Fruit fly (Drosophila melanogaster): ENCODE data around the gene CG3081.
A peak's percentile ranks its signal among the peaks of the same experiment; 100 is the strongest.

The CG3081 gene

DNA sequence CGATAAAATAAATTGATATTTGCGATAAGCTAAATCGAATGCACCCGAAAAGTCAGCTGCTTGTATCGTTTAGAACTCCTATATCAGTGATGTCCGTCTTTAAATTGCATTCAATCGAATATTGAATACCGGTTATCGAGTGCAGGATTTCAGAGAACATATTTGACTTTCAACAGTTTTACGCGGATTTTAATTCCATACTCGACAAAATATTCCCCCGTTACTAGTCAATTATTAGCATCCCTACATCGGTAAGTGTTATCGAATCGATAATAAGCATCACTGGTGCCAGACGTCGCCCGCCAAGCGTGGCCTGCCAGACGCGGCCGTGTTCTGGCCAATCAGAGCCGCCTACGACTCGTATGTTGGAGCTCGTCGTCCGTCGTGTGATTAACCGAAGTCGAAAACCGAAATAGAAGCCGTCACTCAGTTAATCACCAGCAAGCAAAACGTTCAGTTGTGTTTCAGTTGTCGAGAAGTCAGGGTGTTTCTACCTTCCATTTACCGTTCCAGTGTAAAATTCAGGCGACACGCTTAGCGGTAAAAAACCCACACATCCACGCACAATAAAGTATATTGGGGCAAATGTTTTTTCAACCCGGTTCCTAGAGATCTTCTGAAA lies 44.1 kb upstream of the CG3081 start, which contains the start of gene ctp (continued):
- peak; percentile 64; the same call in 2 of the 3 replicates for TF ChIP-seq CG7963 (GFP tag; IDR thresholded peaks at IDR 0.05; ENCODE audit: partially characterized antibody)
- TF ChIP-seq Vsx1 (GFP tag; optimal IDR thresholded peaks at IDR 0.05): peak; percentile 0
- peak; percentile 2 for TF ChIP-seq CG15696 (tag; optimal IDR thresholded peaks at IDR 0.05)
- TF ChIP-seq mld (GFP tag; IDR thresholded peaks at IDR 0.05; ENCODE audit: partially characterized antibody): peak; percentile 61; the same call in 1 of the 3 replicates
- peak; percentile 53 for TF ChIP-seq Chrac-16 (GFP tag; optimal IDR thresholded peaks at IDR 0.05)
- TF ChIP-seq cas (GFP tag; IDR thresholded peaks at IDR 0.05): no peak
- peak; percentile 10 for TF ChIP-seq pfk (GFP tag; optimal IDR thresholded peaks at IDR 0.05)
- peak; percentile 56 for TF ChIP-seq CG9609 (GFP tag; optimal IDR thresholded peaks at IDR 0.05)
- TF ChIP-seq tgo (GFP tag; IDR thresholded peaks at IDR 0.05): peak; percentile 26; the same call in 2 of the 3 replicates
- peak; percentile 76 for TF ChIP-seq CG16813 (GFP tag; IDR thresholded peaks at IDR 0.05; ENCODE audit: partially characterized antibody)
- TF ChIP-seq Ets65A (GFP tag): peak; percentile 65
- peak; percentile 35 for TF ChIP-seq unpg (GFP tag; optimal IDR thresholded peaks at IDR 0.05)
- no peak for TF ChIP-seq sens-2 (GFP tag; IDR thresholded peaks at IDR 0.05)
- TF ChIP-seq sens (GFP tag): peak; percentile 91
- TF ChIP-seq vnd (GFP tag; IDR thresholded peaks at IDR 0.05; ENCODE audit: partially characterized antibody): peak; percentile 66; the same call in 2 of the 3 replicates
- TF ChIP-seq CG2875 (GFP tag; optimal IDR thresholded peaks at IDR 0.05): no peak
- no peak for TF ChIP-seq CG10366 (GFP tag; IDR thresholded peaks at IDR 0.05)
- TF ChIP-seq CG2120 (GFP tag; optimal IDR thresholded peaks at IDR 0.05): peak; percentile 80
- peak; percentile 39 to 56 for TF ChIP-seq Hr51 (GFP tag; optimal IDR thresholded peaks at IDR 0.05)
- no peak for TF ChIP-seq Aef1 (GFP tag; IDR thresholded peaks at IDR 0.05)
- peak; percentile 22 for TF ChIP-seq Hand (GFP tag; optimal IDR thresholded peaks at IDR 0.05)
- peak; percentile 49 for TF ChIP-seq CG14710 (tag; optimal IDR thresholded peaks at IDR 0.05)
- TF ChIP-seq CG18764 (GFP tag; optimal IDR thresholded peaks at IDR 0.05): no peak
- TF ChIP-seq nerfin-1 (tag; optimal IDR thresholded peaks at IDR 0.05): peak; percentile 30
- no peak for TF ChIP-seq Dfd (GFP tag; optimal IDR thresholded peaks at IDR 0.05)
- peak; percentile 54 for TF ChIP-seq CG13296 (GFP tag; optimal IDR thresholded peaks at IDR 0.05)
- peak; percentile 64 for TF ChIP-seq mirr (GFP tag; optimal IDR thresholded peaks at IDR 0.05)
- TF ChIP-seq CG32532 (GFP tag; IDR thresholded peaks at IDR 0.05): peak; percentile 57; the same call in 1 of the 2 replicates
- peak; percentile 74; the same call in 3 of the 4 replicates for TF ChIP-seq Dll (GFP tag; IDR thresholded peaks at IDR 0.05; ENCODE audit: partially characterized antibody)
- TF ChIP-seq H15 (GFP tag; IDR thresholded peaks at IDR 0.05): peak; percentile 27; the same call in 1 of the 3 replicates
- TF ChIP-seq Xrp1 (GFP tag; IDR thresholded peaks at IDR 0.05): peak; percentile 44; the same call in 1 of the 2 replicates
- TF ChIP-seq tin (GFP tag; optimal IDR thresholded peaks at IDR 0.05): peak; percentile 14
- peak; percentile 28 for TF ChIP-seq CG10979 (tag; optimal IDR thresholded peaks at IDR 0.05)
- TF ChIP-seq CG14050 (GFP tag; IDR thresholded peaks at IDR 0.05): no peak; the same call in 2 of the 3 replicates
- TF ChIP-seq Doc3 (GFP tag; IDR thresholded peaks at IDR 0.05; ENCODE audit: partially characterized antibody): peak; percentile 65; the same call in 2 of the 3 replicates
- peak; percentile 58 for TF ChIP-seq HHEX (GFP tag; optimal IDR thresholded peaks at IDR 0.05)
- TF ChIP-seq Eip74EF (GFP tag; optimal IDR thresholded peaks at IDR 0.05): no peak
- TF ChIP-seq ac (GFP tag; optimal IDR thresholded peaks at IDR 0.05): no peak
- peak; percentile 43; the same call in 1 of the 2 replicates for TF ChIP-seq inv (GFP tag; IDR thresholded peaks at IDR 0.05; ENCODE audit: partially characterized antibody)
- peak; percentile 29 for TF ChIP-seq CG9876 (GFP tag; optimal IDR thresholded peaks at IDR 0.05)
- TF ChIP-seq HLH3B (GFP tag; IDR thresholded peaks at IDR 0.05): peak; percentile 17; the same call in 1 of the 2 replicates
- TF ChIP-seq dan (GFP tag; IDR thresholded peaks at IDR 0.05): no peak
- peak; percentile 47; the same call in 1 of the 2 replicates for TF ChIP-seq CG31441 (GFP tag; IDR thresholded peaks at IDR 0.05)
- TF ChIP-seq nmo (GFP tag; optimal IDR thresholded peaks at IDR 0.05): peak; percentile 24
- peak; percentile 24 for TF ChIP-seq NC2β (GFP tag; optimal IDR thresholded peaks at IDR 0.05)
- TF ChIP-seq grn (GFP tag; optimal IDR thresholded peaks at IDR 0.05): no peak
- TF ChIP-seq tx (GFP tag; optimal IDR thresholded peaks at IDR 0.05): peak; percentile 9
- peak; percentile 36; the same call in 1 of the 2 replicates for TF ChIP-seq klu (GFP tag; IDR thresholded peaks at IDR 0.05)

Measured in whole organism, embryonic.